Worm (Caenorhabditis elegans) whole organism, young adult: ENCODE measurements around the gene glb-24.

ENCODE experiments used
- B0336.3 ChIP-seq: fragments of 200-800 bp; sonication (Bioruptor generic); IDR thresholded peaks from 2 replicates; pipeline ENCODE4 v1.3.6; 2022; ENCODE audit warnings: missing genetic modification characterization, missing compliant biosample characterization
- cebp-2 ChIP-seq: fragments of 200-800 bp; sonication (Bioruptor generic); IDR thresholded peaks from 2 replicates; pipeline ENCODE4 v1.3.6; 2022; ENCODE audit warnings: missing genetic modification characterization, missing compliant biosample characterization
- dpl-1 ChIP-seq: fragments of 150-350 bp; optimal IDR thresholded peaks from 2 replicates; lab custom pipeline; 2014; ENCODE audit warnings: missing biosample characterization, missing genetic modification reagents, missing genetic modification characterization
- fkh-3 ChIP-seq: sonication (generic microtip); optimal IDR thresholded peaks from 2 replicates; lab custom pipeline; 2016; ENCODE audit warnings: mild to moderate bottlenecking, missing genetic modification characterization, missing compliant biosample characterization
- mcd-1 ChIP-seq: fragments of 200-800 bp; sonication (Bioruptor generic); IDR thresholded peaks from 2 replicates; pipeline ENCODE4 v1.3.6; 2022; ENCODE audit warnings: missing genetic modification reagents, missing genetic modification characterization, missing compliant biosample characterization
- snpc-4 ChIP-seq, 5 experiments: fragments of 150-350 bp in 1 of 5; sonication (generic microtip) in 4 of 5; optimal IDR thresholded peaks; 2 replicates each; lab custom pipeline; 2014 to 2018; ENCODE audit warnings: missing genetic modification characterization in 5 of 5, missing biosample characterization in 3 of 5, antibody characterized with exemption in 2 of 5, mild to moderate bottlenecking in 2 of 5, missing compliant biosample characterization in 2 of 5, missing genotype in 2 of 5, moderate library complexity in 2 of 5, missing genetic modification reagents in 1 of 5
- tlf-1 ChIP-seq: fragments of 200-800 bp; sonication (Bioruptor generic); optimal IDR thresholded peaks from 2 replicates; lab custom pipeline; 2018; ENCODE audit warnings: mild to moderate bottlenecking, missing genetic modification characterization, missing compliant biosample characterization
- unc-62 ChIP-seq: fragments of 150-350 bp; optimal IDR thresholded peaks from 2 replicates; lab custom pipeline; 2014; ENCODE audit warnings: missing biosample characterization, missing genetic modification reagents, missing genetic modification characterization

ce11 chrV:12854766-12855165 lies 31.0 kb downstream of the glb-24 start, which contains the start of gene C44H9.7:
- TF ChIP-seq snpc-4 (GFP tag; optimal IDR thresholded peaks at IDR 0.05; lab: Kevin White, UChicago) (no peak), snpc-4 (tag; optimal IDR thresholded peaks at IDR 0.05; lab: Kevin White, UChicago) (no peak), mcd-1 (GFP tag; lab: Robert Waterston, UW) (no peak), cebp-2 (GFP tag; lab: Robert Waterston, UW) (no peak), dpl-1 (no peak), B0336.3 (no peak), fkh-3 (tag; lab: Kevin White, UChicago) (no peak), unc-62 (no peak), tlf-1 (no peak)
